Fruit fly (Drosophila melanogaster): Measurements from ENCODE around the gene CG3108.

DNA sequence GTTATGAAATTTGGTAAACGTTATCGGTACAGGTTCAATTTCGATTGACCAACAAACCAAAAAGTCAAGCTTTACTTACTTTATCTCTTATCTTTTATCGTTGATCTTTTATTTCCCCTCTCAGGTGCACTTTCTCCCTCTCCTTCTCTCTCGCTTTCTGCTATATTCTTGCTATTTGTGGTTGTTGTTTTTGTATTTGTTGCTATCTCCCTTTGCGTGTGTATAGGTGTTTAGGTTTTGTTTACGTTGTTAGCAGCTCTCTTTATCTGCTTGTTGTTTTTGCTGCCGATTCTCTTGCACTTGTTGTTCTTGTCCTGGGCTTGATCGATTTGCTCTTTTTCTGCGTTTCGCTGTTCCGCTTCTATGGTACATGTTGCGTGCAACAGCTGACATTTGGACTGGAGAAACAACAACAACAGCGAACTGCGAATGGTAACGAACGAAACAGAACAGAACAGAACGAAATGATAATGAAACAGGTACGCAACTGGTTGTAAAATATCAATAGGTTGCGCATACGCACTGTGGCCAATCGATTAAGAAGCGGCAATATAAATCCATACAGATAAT is 37.1 kb downstream of the CG3108 start:
- no peak for TF ChIP-seq Sox14 (GFP tag; optimal IDR thresholded peaks at IDR 0.05)
- TF ChIP-seq CG15336 (GFP tag; IDR thresholded peaks at IDR 0.05) = no peak
- no peak for TF ChIP-seq Lpt (GFP tag; optimal IDR thresholded peaks at IDR 0.05)
- no peak for TF ChIP-seq CG11762 (GFP tag; optimal IDR thresholded peaks at IDR 0.05; ENCODE audit: insufficient read depth)
- TF ChIP-seq Ets21C (GFP tag; optimal IDR thresholded peaks at IDR 0.05) = no peak
- TF ChIP-seq Smox (GFP tag; optimal IDR thresholded peaks at IDR 0.05) = no peak
- TF ChIP-seq cyc (GFP tag; optimal IDR thresholded peaks at IDR 0.05) = no peak
- no peak for TF ChIP-seq CG34406 (GFP tag; optimal IDR thresholded peaks at IDR 0.05)
- TF ChIP-seq CG1621 (tag; optimal IDR thresholded peaks at IDR 0.05) = no peak
- TF ChIP-seq CG16779 (tag; optimal IDR thresholded peaks at IDR 0.05) = no peak
- TF ChIP-seq Hr39 (GFP tag; optimal IDR thresholded peaks at IDR 0.05) = no peak
